Fruit fly (Drosophila melanogaster) whole organism, embryonic: ENCODE data around the gene Npc2f.

ENCODE experiments used
- Adf1 ChIP-seq: fragments of 200-800 bp; sonication (Bioruptor generic); IDR thresholded peaks from 2 replicates; pipeline ENCODE4 v1.3.6; 2022; ENCODE audit warnings: missing biosample characterization, missing genetic modification characterization
- Aef1 ChIP-seq: fragments of 200-800 bp; sonication (Bioruptor generic); IDR thresholded peaks from 3 replicates; pipeline ENCODE4 v1.3.6; 2022; ENCODE audit warnings: missing biosample characterization, missing genetic modification characterization
- Asciz ChIP-seq: fragments of 200-800 bp; sonication (Bioruptor generic); optimal IDR thresholded peaks from 2 replicates; lab custom pipeline; 2017; ENCODE audit warnings: missing biosample characterization, mild to moderate bottlenecking, missing genetic modification characterization, missing genetic modification reagents
- CG11456 ChIP-seq: fragments of 200-800 bp; sonication (Bioruptor generic); IDR thresholded peaks from 3 replicates; pipeline ENCODE4 v1.3.6; 2022; ENCODE audit warnings: missing biosample characterization, missing genetic modification characterization
- CG11695 ChIP-seq: fragments of 200-800 bp; sonication (Bioruptor generic); IDR thresholded peaks from 3 replicates; pipeline ENCODE4 v1.3.6; 2022; ENCODE audit warnings: missing biosample characterization, missing genetic modification characterization
- CG12769 ChIP-seq: fragments of 200-800 bp; sonication (Bioruptor generic); optimal IDR thresholded peaks from 2 replicates; lab custom pipeline; 2019; ENCODE audit warnings: missing biosample characterization, mild to moderate bottlenecking, missing genetic modification characterization, moderate library complexity
- CG13894 ChIP-seq: fragments of 200-800 bp; sonication (Bioruptor generic); optimal IDR thresholded peaks from 3 replicates; lab custom pipeline; 2018; ENCODE audit warnings: missing biosample characterization, mild to moderate bottlenecking, missing genetic modification characterization, moderate library complexity
- CG14441 ChIP-seq: fragments of 200-800 bp; sonication (Bioruptor generic); IDR thresholded peaks from 2 replicates; pipeline ENCODE4 v1.3.6; 2022; ENCODE audit warnings: missing biosample characterization, missing genetic modification characterization
- CG15269 ChIP-seq: fragments of 200-800 bp; sonication (Bioruptor generic); optimal IDR thresholded peaks from 2 replicates; lab custom pipeline; 2018; ENCODE audit warnings: missing biosample characterization, mild to moderate bottlenecking, missing genetic modification characterization, moderate library complexity
- CG17385 ChIP-seq: fragments of 200-800 bp; sonication (Bioruptor generic); optimal IDR thresholded peaks from 3 replicates; lab custom pipeline; 2018; ENCODE audit warnings: missing biosample characterization, mild to moderate bottlenecking, missing genetic modification characterization
- CG18599 ChIP-seq: fragments of 200-800 bp; sonication (Bioruptor generic); optimal IDR thresholded peaks from 3 replicates; lab custom pipeline; 2017; ENCODE audit warnings: missing biosample characterization, missing genetic modification characterization, mild to moderate bottlenecking, moderate library complexity, missing genetic modification reagents
- CG30403 ChIP-seq: fragments of 200-800 bp; sonication (Bioruptor generic); optimal IDR thresholded peaks from 3 replicates; lab custom pipeline; 2016; ENCODE audit warnings: missing biosample characterization, missing genetic modification characterization
- CG32532 ChIP-seq: fragments of 200-800 bp; sonication (Bioruptor generic); IDR thresholded peaks from 2 replicates; pipeline ENCODE4 v1.3.6; 2022; ENCODE audit warnings: missing biosample characterization, missing genetic modification characterization
- CG3281 ChIP-seq: fragments of 200-800 bp; sonication (Bioruptor generic); optimal IDR thresholded peaks from 3 replicates; lab custom pipeline; 2017; ENCODE audit warnings: missing biosample characterization, mild to moderate bottlenecking, missing genetic modification characterization
- CG9932 ChIP-seq: fragments of 200-800 bp; sonication (Bioruptor generic); IDR thresholded peaks from 2 replicates; pipeline ENCODE4 v1.3.6; 2022; ENCODE audit warnings: missing biosample characterization, missing genetic modification characterization
- Dek ChIP-seq: fragments of 200-800 bp; sonication (Bioruptor generic); optimal IDR thresholded peaks from 3 replicates; lab custom pipeline; 2019; ENCODE audit warnings: missing biosample characterization, mild to moderate bottlenecking, missing genetic modification characterization, moderate library complexity
- HLH3B ChIP-seq: fragments of 200-800 bp; sonication (Bioruptor generic); IDR thresholded peaks from 2 replicates; pipeline ENCODE4 v1.3.6; 2022; ENCODE audit warnings: missing biosample characterization, missing genetic modification characterization
- Hand ChIP-seq: fragments of 200-800 bp; sonication (Bioruptor generic); optimal IDR thresholded peaks from 2 replicates; lab custom pipeline; 2017; ENCODE audit warnings: mild to moderate bottlenecking, missing biosample characterization, missing genetic modification reagents, missing genetic modification characterization
- Hr51 ChIP-seq, 2 experiments: fragments of 200-800 bp; sonication (Bioruptor generic); optimal IDR thresholded peaks; 2 replicates in 1 of 2; 3 replicates in 1 of 2; lab custom pipeline; 2016 to 2018; ENCODE audit warnings: missing biosample characterization in 2 of 2, missing genetic modification characterization in 2 of 2, mild to moderate bottlenecking in 1 of 2, moderate library complexity in 1 of 2
- Lim3 ChIP-seq: fragments of 200-800 bp; sonication (Bioruptor generic); IDR thresholded peaks from 2 replicates; pipeline ENCODE4 v1.3.6; 2022; ENCODE audit warnings: missing biosample characterization, missing genetic modification characterization
- MBD-R2 ChIP-seq: fragments of 200-800 bp; sonication (Bioruptor generic); IDR thresholded peaks from 2 replicates; pipeline ENCODE4 v1.3.6; 2022; ENCODE audit warnings: missing biosample characterization, missing genetic modification characterization
- Med ChIP-seq: fragments of 200-800 bp; sonication (Bioruptor generic); peaks from one replicate; lab custom pipeline; 2016; ENCODE audit warnings: missing biosample characterization, missing genetic modification characterization, mild to moderate bottlenecking, inconsistent platforms, moderate library complexity
- NFAT ChIP-seq: fragments of 200-800 bp; sonication (Bioruptor generic); IDR thresholded peaks from 2 replicates; pipeline ENCODE4 v1.3.6; 2022; ENCODE audit warnings: missing biosample characterization, missing genetic modification characterization
- Nf-YC ChIP-seq: fragments of 200-800 bp; optimal IDR thresholded peaks from 3 replicates; lab custom pipeline; 2019; ENCODE audit warnings: missing biosample characterization, mild to moderate bottlenecking, missing genetic modification characterization, moderate library complexity
- Scr ChIP-seq: fragments of 200-800 bp; sonication (Bioruptor generic); IDR thresholded peaks from 2 replicates; pipeline ENCODE4 v1.3.6; 2022; ENCODE audit warnings: missing biosample characterization, missing genetic modification characterization; ENCODE audit not compliant: partially characterized antibody
- Sox102F ChIP-seq: fragments of 200-800 bp; sonication (Bioruptor generic); optimal IDR thresholded peaks from 2 replicates; lab custom pipeline; 2018; ENCODE audit warnings: missing biosample characterization, mild to moderate bottlenecking, missing genetic modification characterization, moderate library complexity
- Trl ChIP-seq, 3 experiments: fragments of >200 bp in 2 of 3; fragments of 200-800 bp in 1 of 3; sonication (Bioruptor generic) in 1 of 3; optimal IDR thresholded peaks; 2 replicates in 1 of 3; 3 replicates in 2 of 3; lab custom pipeline; 2016 to 2017; ENCODE audit warnings: missing biosample characterization in 1 of 3, missing genetic modification characterization in 1 of 3
- Xrp1 ChIP-seq: fragments of 200-800 bp; sonication (Bioruptor generic); IDR thresholded peaks from 2 replicates; pipeline ENCODE4 v1.3.6; 2022; ENCODE audit warnings: missing biosample characterization, missing genetic modification characterization
- abd-A ChIP-seq: fragments of 200-800 bp; sonication (Bioruptor generic); optimal IDR thresholded peaks from 3 replicates; lab custom pipeline; 2019; ENCODE audit warnings: missing biosample characterization, mild to moderate bottlenecking, missing genetic modification characterization, moderate library complexity
- ase ChIP-seq: fragments of 200-800 bp; sonication (Bioruptor generic); IDR thresholded peaks from 3 replicates; pipeline ENCODE4 v1.3.6; 2022; ENCODE audit warnings: missing biosample characterization, missing genetic modification characterization
- cg ChIP-seq: fragments of 200-800 bp; sonication (Bioruptor generic); optimal IDR thresholded peaks from 3 replicates; lab custom pipeline; 2019; ENCODE audit warnings: missing biosample characterization, mild to moderate bottlenecking, missing genetic modification characterization, moderate library complexity
- chinmo ChIP-seq: fragments of 200-800 bp; sonication (Bioruptor generic); IDR thresholded peaks from 4 replicates; pipeline ENCODE4 v1.3.6; 2022; ENCODE audit warnings: missing biosample characterization, missing genetic modification characterization; ENCODE audit not compliant: partially characterized antibody
- cwo ChIP-seq: fragments of 200-800 bp; sonication (Bioruptor generic); optimal IDR thresholded peaks from 3 replicates; lab custom pipeline; 2017; ENCODE audit warnings: missing biosample characterization, missing genetic modification characterization, mild to moderate bottlenecking, moderate library complexity, missing genetic modification reagents
- dmrt99B ChIP-seq: fragments of 200-800 bp; sonication (Bioruptor generic); optimal IDR thresholded peaks from 2 replicates; lab custom pipeline; 2018; ENCODE audit warnings: missing biosample characterization, mild to moderate bottlenecking, missing genetic modification characterization, moderate library complexity
- ems ChIP-seq: fragments of 200-800 bp; sonication (Bioruptor generic); optimal IDR thresholded peaks from 3 replicates; lab custom pipeline; 2016; ENCODE audit warnings: missing biosample characterization, missing genetic modification characterization
- eve ChIP-seq, 2 experiments: fragments of >200 bp; optimal IDR thresholded peaks; 2 replicates each; lab custom pipeline; 2017; ENCODE audit warnings: missing biosample characterization in 2 of 2, missing genetic modification characterization in 2 of 2
- ewg ChIP-seq: fragments of 200-800 bp; sonication (Bioruptor generic); optimal IDR thresholded peaks from 3 replicates; lab custom pipeline; 2017; ENCODE audit warnings: mild to moderate bottlenecking, missing biosample characterization, missing genetic modification reagents, missing genetic modification characterization
- gem ChIP-seq: fragments of 200-800 bp; sonication (Bioruptor generic); optimal IDR thresholded peaks from 2 replicates; lab custom pipeline; 2019; ENCODE audit warnings: missing biosample characterization, mild to moderate bottlenecking, missing genetic modification characterization, moderate library complexity
- grau ChIP-seq: fragments of 200-800 bp; optimal IDR thresholded peaks from 3 replicates; lab custom pipeline; 2019; ENCODE audit warnings: missing biosample characterization, mild to moderate bottlenecking, missing genetic modification characterization, moderate library complexity
- hkb ChIP-seq, 2 experiments: fragments of 200-800 bp in 1 of 2; fragments of >200 bp in 1 of 2; sonication (Bioruptor generic) in 1 of 2; IDR thresholded peaks in 1 of 2; optimal IDR thresholded peaks in 1 of 2; 2 replicates each; pipeline versions ENCODE4 v1.3.6 to Lab custom; 2017 to 2022; ENCODE audit warnings: missing biosample characterization in 1 of 2, missing genetic modification characterization in 1 of 2
- ind ChIP-seq: fragments of 200-800 bp; sonication (Bioruptor generic); optimal IDR thresholded peaks from 3 replicates; lab custom pipeline; 2016; ENCODE audit warnings: missing biosample characterization, missing genetic modification characterization
- lilli ChIP-seq: fragments of 200-800 bp; sonication (Bioruptor generic); optimal IDR thresholded peaks from 3 replicates; lab custom pipeline; 2016; ENCODE audit warnings: missing biosample characterization, missing genetic modification characterization
- psq ChIP-seq: fragments of 200-800 bp; sonication (Bioruptor generic); optimal IDR thresholded peaks from 2 replicates; lab custom pipeline; 2017; ENCODE audit warnings: missing biosample characterization, missing genetic modification characterization
- pum ChIP-seq: fragments of 200-800 bp; sonication (Bioruptor generic); optimal IDR thresholded peaks from 2 replicates; lab custom pipeline; 2016; ENCODE audit warnings: missing biosample characterization, missing genetic modification characterization
- slbo ChIP-seq: fragments of 200-800 bp; sonication (Bioruptor generic); IDR thresholded peaks from 2 replicates; pipeline ENCODE4 v1.3.6; 2022; ENCODE audit warnings: missing biosample characterization, missing genetic modification characterization
- unc-4 ChIP-seq: fragments of 200-800 bp; sonication (Bioruptor generic); IDR thresholded peaks from 2 replicates; pipeline ENCODE4 v1.3.6; 2022; ENCODE audit warnings: missing biosample characterization, missing genetic modification characterization; ENCODE audit not compliant: partially characterized antibody
- zfh2 ChIP-seq: fragments of 200-800 bp; sonication (Bioruptor generic); optimal IDR thresholded peaks from 2 replicates; lab custom pipeline; 2016; ENCODE audit warnings: missing biosample characterization, missing genetic modification characterization

Gene Npc2f

dm6 chr3R:24091653-24092052 lies 46.0 kb upstream of the Npc2f start (continued):
- TF ChIP-seq CG11695 (GFP tag; lab: Robert Waterston, UW) (peak; percentile 18; the same call in 1 of the 3 replicates), Hr51 (GFP tag; optimal IDR thresholded peaks at IDR 0.05; lab: Kevin White, UChicago) (peak in 1 of 2 experiments; percentile 29), ind (GFP tag; lab: Kevin White, UChicago) (peak; percentile 8), Dek (tag; lab: Kevin White, UChicago) (peak; percentile 27), zfh2 (GFP tag; lab: Kevin White, UChicago) (peak; percentile 15), dmrt99B (tag; lab: Kevin White, UChicago) (peak; percentile 21), NFAT (GFP tag; lab: Robert Waterston, UW) (0 out of 2 replicates have a peak, but pooled peaks have one; percentile 15), CG32532 (peak; percentile 30; the same call in 1 of the 2 replicates), CG11456 (GFP tag; lab: Robert Waterston, UW) (0 out of 3 replicates have a peak, but pooled peaks have one; percentile 12), gem (tag; lab: Kevin White, UChicago) (peak; percentile 39), ase (GFP tag; lab: Robert Waterston, UW) (no peak), slbo (GFP tag; lab: Robert Waterston, UW) (peak; percentile 46; the same call in 1 of the 2 replicates), Asciz (GFP tag; lab: Kevin White, UChicago) (peak; percentile 9), cwo (GFP tag; lab: Kevin White, UChicago) (peak; percentile 14), CG17385 (peak; percentile 14), CG15269 (tag; lab: Kevin White, UChicago) (peak; percentile 17), hkb (optimal IDR thresholded peaks at IDR 0.05; lab: Kevin White, UChicago) (no peak), hkb (GFP tag; IDR thresholded peaks at IDR 0.05; lab: Robert Waterston, UW) (peak; percentile 41; the same call in 1 of the 2 replicates), Aef1 (GFP tag; lab: Robert Waterston, UW) (0 out of 3 replicates have a peak, but pooled peaks have one; percentile 27), CG12769 (tag; lab: Kevin White, UChicago) (peak; percentile 6), lilli (peak; percentile 45), HLH3B (GFP tag; lab: Robert Waterston, UW) (0 out of 2 replicates have a peak, but pooled peaks have one; percentile 18), Hand (GFP tag; lab: Kevin White, UChicago) (peak; percentile 31), grau (tag; lab: Kevin White, UChicago) (peak; percentile 11), Sox102F (GFP tag; lab: Kevin White, UChicago) (peak; percentile 36), CG3281 (GFP tag; lab: Kevin White, UChicago) (peak; percentile 24), CG30403 (GFP tag; lab: Kevin White, UChicago) (no peak), CG13894 (tag; lab: Kevin White, UChicago) (no peak), MBD-R2 (GFP tag; lab: Robert Waterston, UW) (no peak), unc-4 (GFP tag; lab: Robert Waterston, UW) (no peak), Lim3 (GFP tag; lab: Robert Waterston, UW) (no peak), CG14441 (GFP tag; lab: Robert Waterston, UW) (0 out of 2 replicates have a peak, but pooled peaks have one; percentile 21), Xrp1 (GFP tag; lab: Robert Waterston, UW) (0 out of 2 replicates have a peak, but pooled peaks have one; percentile 20), CG18599 (GFP tag; lab: Kevin White, UChicago) (peak; percentile 77), eve (GFP tag; optimal IDR thresholded peaks at IDR 0.05; lab: Kevin White, UChicago) (peak in 1 of 2 experiments; percentile 41)
- TF ChIP-seq, all 482 proteins: peak for 60

dm6 chr3R:24092590-24093151 lies 45.0 kb upstream of the Npc2f start:
- TF ChIP-seq ewg (GFP tag; lab: Kevin White, UChicago) = peak; percentile 56
- 0 out of 2 replicates have a peak, but pooled peaks have one; percentile 7 for TF ChIP-seq Scr (GFP tag; lab: Robert Waterston, UW)
- peak; percentile 47 for TF ChIP-seq Med (GFP tag; lab: Kevin White, UChicago)
- peak; percentile 41 for TF ChIP-seq abd-A (tag; lab: Kevin White, UChicago)
- TF ChIP-seq ems (GFP tag; lab: Kevin White, UChicago) = no peak
- TF ChIP-seq chinmo (GFP tag; lab: Robert Waterston, UW) = 0 out of 4 replicates have a peak, but pooled peaks have one; percentile 62
- TF ChIP-seq Nf-YC (tag; lab: Kevin White, UChicago) = peak; percentile 13
- peak; percentile 41 for TF ChIP-seq cg (GFP tag; lab: Kevin White, UChicago)
- TF ChIP-seq Adf1 = peak; percentile 93
- peak; percentile 63 to 76 for TF ChIP-seq Trl (optimal IDR thresholded peaks at IDR 0.05; lab: Kevin White, UChicago)
- no peak for TF ChIP-seq Trl (GFP tag; optimal IDR thresholded peaks at IDR 0.05; lab: Kevin White, UChicago)
- no peak for TF ChIP-seq pum (GFP tag; lab: Kevin White, UChicago)
- peak; percentile 44 for TF ChIP-seq psq (GFP tag; lab: Kevin White, UChicago)
- TF ChIP-seq gem (tag; lab: Kevin White, UChicago) = no peak
- TF ChIP-seq Hr51 (GFP tag; optimal IDR thresholded peaks at IDR 0.05; lab: Kevin White, UChicago) = peak in 1 of 2 experiments; percentile 54
- 0 out of 2 replicates have a peak, but pooled peaks have one; percentile 16 for TF ChIP-seq CG9932 (GFP tag; lab: Robert Waterston, UW)
